Fruit fly (Drosophila melanogaster): ENCODE measurements around the gene CG43673.

The CG43673 gene

dm6 chrX:15816905-15817304 lies 38.0 kb downstream of the CG43673 start (continued):
- TF ChIP-seq CG13123 (GFP tag; optimal IDR thresholded peaks at IDR 0.05): no peak
- peak; percentile 95 for TF ChIP-seq sd (tag; optimal IDR thresholded peaks at IDR 0.05)
- TF ChIP-seq E2f2 (GFP tag; IDR thresholded peaks at IDR 0.05): no peak
- no peak for TF ChIP-seq ssp (GFP tag; IDR thresholded peaks at IDR 0.05)
- TF ChIP-seq Dref (GFP tag; IDR thresholded peaks at IDR 0.05): no peak
- no peak for TF ChIP-seq NfI (GFP tag; optimal IDR thresholded peaks at IDR 0.05)
- no peak for TF ChIP-seq CG13775 (GFP tag; optimal IDR thresholded peaks at IDR 0.05)
- TF ChIP-seq Fer2 (tag; optimal IDR thresholded peaks at IDR 0.05): no peak
- peak; percentile 60 for TF ChIP-seq cg (GFP tag; optimal IDR thresholded peaks at IDR 0.05)
- TF ChIP-seq CG11247 (GFP tag; IDR thresholded peaks at IDR 0.05): no peak
- TF ChIP-seq en (GFP tag; optimal IDR thresholded peaks at IDR 0.05): no peak
- TF ChIP-seq Vsx1 (GFP tag; optimal IDR thresholded peaks at IDR 0.05): no peak

dm6 chrX:15817823-15818222 lies 38.9 kb downstream of the CG43673 start:
- TF ChIP-seq CG6791 (GFP tag; IDR thresholded peaks at IDR 0.05; ENCODE audit: partially characterized antibody) (peak; percentile 62; the same call in 1 of the 3 replicates), sens (GFP tag) (peak; percentile 33), CG13287 (GFP tag; IDR thresholded peaks at IDR 0.05; ENCODE audit: partially characterized antibody) (no peak), z (GFP tag; IDR thresholded peaks at IDR 0.05) (no peak), CG16813 (GFP tag; IDR thresholded peaks at IDR 0.05; ENCODE audit: partially characterized antibody) (0 out of 3 replicates have a peak, but pooled peaks have one; percentile 25), CG6175 (GFP tag; IDR thresholded peaks at IDR 0.05) (no peak), ttk (GFP tag; IDR thresholded peaks at IDR 0.05) (no peak), dysf (GFP tag; IDR thresholded peaks at IDR 0.05) (no peak), pros (GFP tag; optimal IDR thresholded peaks at IDR 0.05) (peak; percentile 56), insv (GFP tag; optimal IDR thresholded peaks at IDR 0.05) (peak in 1 of 2 experiments; percentile 30), bbx (GFP tag; IDR thresholded peaks at IDR 0.05; ENCODE audit: partially characterized antibody) (peak; percentile 46; the same call in 1 of the 2 replicates), pfk (GFP tag; optimal IDR thresholded peaks at IDR 0.05) (peak; percentile 40), CG17568 (GFP tag; optimal IDR thresholded peaks at IDR 0.05) (no peak), CG5180 (GFP tag; optimal IDR thresholded peaks at IDR 0.05) (peak; percentile 10), dmrt11E (tag; optimal IDR thresholded peaks at IDR 0.05) (no peak), sisA (GFP tag; IDR thresholded peaks at IDR 0.05) (no peak), nerfin-1 (tag; optimal IDR thresholded peaks at IDR 0.05) (peak; percentile 90), CG9797 (GFP tag; optimal IDR thresholded peaks at IDR 0.05) (no peak), ap (GFP tag; IDR thresholded peaks at IDR 0.05) (no peak), CG12942 (GFP tag; optimal IDR thresholded peaks at IDR 0.05) (no peak), CG11695 (GFP tag; IDR thresholded peaks at IDR 0.05) (no peak), CG15696 (tag; optimal IDR thresholded peaks at IDR 0.05) (peak; percentile 25), Opbp (GFP tag; IDR thresholded peaks at IDR 0.05; ENCODE audit: partially characterized antibody) (peak; percentile 37; the same call in 2 of the 3 replicates), D19A (tag; optimal IDR thresholded peaks at IDR 0.05) (peak; percentile 5), fru (optimal IDR thresholded peaks at IDR 0.05) (no peak), Nf-YC (tag; optimal IDR thresholded peaks at IDR 0.05) (no peak), Stat92E (GFP tag; optimal IDR thresholded peaks at IDR 0.05) (no peak), CG14860 (GFP tag; IDR thresholded peaks at IDR 0.05; ENCODE audit: partially characterized antibody) (no peak), D (optimal IDR thresholded peaks at IDR 0.05) (peak; percentile 28), D (GFP tag; optimal IDR thresholded peaks at IDR 0.05) (no peak), CG2199 (GFP tag; IDR thresholded peaks at IDR 0.05) (peak; percentile 96; the same call in 2 of the 3 replicates), sd (tag; optimal IDR thresholded peaks at IDR 0.05) (peak; percentile 89), CG11085 (GFP tag; IDR thresholded peaks at IDR 0.05) (no peak)
